Fruit fly (Drosophila melanogaster) whole organism, prepupa: ENCODE results near the gene CG43288.

Experiments
- Blimp-1 ChIP-seq: fragments of 200-800 bp; sonication (Bioruptor generic); optimal IDR thresholded peaks from 3 replicates; lab custom pipeline; 2017; ENCODE audit warnings: missing biosample characterization, missing genetic modification characterization, mild to moderate bottlenecking, moderate library complexity, missing genetic modification reagents
- CG10631 ChIP-seq: fragments of 200-800 bp; sonication (Bioruptor generic); optimal IDR thresholded peaks from 2 replicates; lab custom pipeline; 2016; ENCODE audit warnings: missing biosample characterization, missing genetic modification characterization
- CG10669 ChIP-seq: fragments of 200-800 bp; sonication (Bioruptor generic); optimal IDR thresholded peaks from 3 replicates; lab custom pipeline; 2018; ENCODE audit warnings: missing biosample characterization, mild to moderate bottlenecking, missing genetic modification characterization, moderate library complexity
- CG11762 ChIP-seq: fragments of 200-800 bp; sonication (Bioruptor generic); optimal IDR thresholded peaks from 3 replicates; lab custom pipeline; 2016; ENCODE audit warnings: missing biosample characterization, missing genetic modification characterization; ENCODE audit not compliant: insufficient read depth
- CG11902 ChIP-seq: fragments of 200-800 bp; sonication (Bioruptor generic); optimal IDR thresholded peaks from 3 replicates; lab custom pipeline; 2016; ENCODE audit warnings: missing biosample characterization, missing genetic modification characterization
- CG15336 ChIP-seq: fragments of 200-800 bp; sonication (Bioruptor generic); IDR thresholded peaks from 2 replicates; pipeline ENCODE4 v1.3.6; 2022; ENCODE audit warnings: missing biosample characterization, missing genetic modification characterization
- CG1621 ChIP-seq: fragments of 200-800 bp; sonication (Bioruptor generic); optimal IDR thresholded peaks from 3 replicates; lab custom pipeline; 2018; ENCODE audit warnings: missing biosample characterization, mild to moderate bottlenecking, missing genetic modification characterization
- CG16779 ChIP-seq: fragments of 200-800 bp; sonication (Bioruptor generic); optimal IDR thresholded peaks from 3 replicates; lab custom pipeline; 2017; ENCODE audit warnings: missing biosample characterization, mild to moderate bottlenecking, missing genetic modification characterization
- CG3032 ChIP-seq: fragments of 200-800 bp; optimal IDR thresholded peaks from 2 replicates; lab custom pipeline; 2019; ENCODE audit warnings: missing biosample characterization, mild to moderate bottlenecking, missing genetic modification characterization, moderate library complexity
- CG31627 ChIP-seq: fragments of 200-800 bp; sonication (Bioruptor generic); optimal IDR thresholded peaks from 3 replicates; lab custom pipeline; 2016; ENCODE audit warnings: missing biosample characterization, missing genetic modification characterization
- CG32006 ChIP-seq: fragments of 200-800 bp; sonication (Bioruptor generic); optimal IDR thresholded peaks from 3 replicates; lab custom pipeline; 2017; ENCODE audit warnings: missing biosample characterization, mild to moderate bottlenecking, missing genetic modification characterization
- CG34406 ChIP-seq: fragments of 200-800 bp; sonication (Bioruptor generic); optimal IDR thresholded peaks from 3 replicates; lab custom pipeline; 2016; ENCODE audit warnings: missing biosample characterization, missing genetic modification characterization
- CG3919 ChIP-seq: fragments of 200-800 bp; sonication (Bioruptor generic); optimal IDR thresholded peaks from 3 replicates; lab custom pipeline; 2016; ENCODE audit warnings: missing biosample characterization, missing genetic modification characterization
- CG4318 ChIP-seq: fragments of 200-800 bp; sonication (Bioruptor generic); optimal IDR thresholded peaks from 3 replicates; lab custom pipeline; 2017; ENCODE audit warnings: missing biosample characterization, mild to moderate bottlenecking, missing genetic modification characterization
- CG6163 ChIP-seq: fragments of 200-800 bp; sonication (Bioruptor generic); IDR thresholded peaks from 3 replicates; pipeline ENCODE4 v1.3.6; 2022; ENCODE audit warnings: missing biosample characterization, missing genetic modification characterization
- CG6276 ChIP-seq: fragments of 200-800 bp; sonication (Bioruptor generic); optimal IDR thresholded peaks from 2 replicates; lab custom pipeline; 2017; ENCODE audit warnings: missing biosample characterization, mild to moderate bottlenecking, missing genetic modification characterization
- CG6792 ChIP-seq: fragments of 200-800 bp; sonication (Bioruptor generic); optimal IDR thresholded peaks from 3 replicates; lab custom pipeline; 2016; ENCODE audit warnings: missing biosample characterization, missing genetic modification characterization
- CG6854 ChIP-seq: fragments of 200-800 bp; sonication (Bioruptor generic); optimal IDR thresholded peaks from 2 replicates; lab custom pipeline; 2017; ENCODE audit warnings: missing biosample characterization, mild to moderate bottlenecking, missing genetic modification characterization
- CG7368 ChIP-seq: fragments of 200-800 bp; sonication (Bioruptor generic); optimal IDR thresholded peaks from 3 replicates; lab custom pipeline; 2016; ENCODE audit warnings: missing biosample characterization, missing genetic modification characterization
- CG8119 ChIP-seq: fragments of 200-800 bp; sonication (Bioruptor generic); IDR thresholded peaks from 3 replicates; pipeline ENCODE4 v1.3.6; 2022; ENCODE audit warnings: missing biosample characterization, missing genetic modification characterization
- CG8319 ChIP-seq: fragments of 200-800 bp; sonication (Bioruptor generic); optimal IDR thresholded peaks from 3 replicates; lab custom pipeline; 2016; ENCODE audit warnings: missing biosample characterization, missing genetic modification characterization
- CG8632 ChIP-seq: fragments of 200-800 bp; sonication (Bioruptor generic); optimal IDR thresholded peaks from 3 replicates; lab custom pipeline; 2016; ENCODE audit warnings: missing biosample characterization, missing genetic modification characterization
- Eip75B ChIP-seq: fragments of 200-800 bp; sonication (Bioruptor generic); optimal IDR thresholded peaks from 3 replicates; lab custom pipeline; 2016; ENCODE audit warnings: missing biosample characterization, missing genetic modification characterization
- Eip78C ChIP-seq: fragments of 200-800 bp; sonication (Bioruptor generic); peaks from one replicate; lab custom pipeline; 2016; ENCODE audit warnings: missing biosample characterization, missing genetic modification characterization
- Eip93F ChIP-seq: fragments of 200-800 bp; sonication (Bioruptor generic); optimal IDR thresholded peaks from 2 replicates; lab custom pipeline; 2016; ENCODE audit warnings: missing biosample characterization, mild to moderate bottlenecking, missing genetic modification characterization
- Ets21C ChIP-seq: fragments of 200-800 bp; sonication (Bioruptor generic); optimal IDR thresholded peaks from 3 replicates; lab custom pipeline; 2016; ENCODE audit warnings: missing biosample characterization, missing genetic modification characterization
- Gug ChIP-seq: fragments of 200-800 bp; sonication (Bioruptor generic); IDR thresholded peaks from 2 replicates; pipeline ENCODE4 v1.3.6; 2022; ENCODE audit warnings: missing biosample characterization, missing genetic modification characterization
- Hr39 ChIP-seq: fragments of 200-800 bp; sonication (Bioruptor generic); optimal IDR thresholded peaks from 2 replicates; lab custom pipeline; 2016; ENCODE audit warnings: missing biosample characterization, missing genetic modification characterization
- Hr4 ChIP-seq: fragments of 200-800 bp; sonication (Bioruptor generic); optimal IDR thresholded peaks from 3 replicates; lab custom pipeline; 2016; ENCODE audit warnings: missing biosample characterization, missing genetic modification characterization
- Lpt ChIP-seq: fragments of 200-800 bp; sonication (Bioruptor generic); optimal IDR thresholded peaks from 3 replicates; lab custom pipeline; 2016; ENCODE audit warnings: missing biosample characterization, missing genetic modification characterization
- OdsH ChIP-seq: fragments of 200-800 bp; sonication (Bioruptor generic); optimal IDR thresholded peaks from 3 replicates; lab custom pipeline; 2016; ENCODE audit warnings: missing biosample characterization, missing genetic modification characterization
- Smox ChIP-seq: fragments of 200-800 bp; sonication (Bioruptor generic); optimal IDR thresholded peaks from 3 replicates; lab custom pipeline; 2016; ENCODE audit warnings: missing biosample characterization, missing genetic modification characterization
- Sox102F ChIP-seq: fragments of 200-800 bp; sonication (Bioruptor generic); optimal IDR thresholded peaks from 2 replicates; lab custom pipeline; 2016; ENCODE audit warnings: missing biosample characterization, mild to moderate bottlenecking, missing genetic modification characterization
- Sox14 ChIP-seq: fragments of 200-800 bp; sonication (Bioruptor generic); optimal IDR thresholded peaks from 3 replicates; lab custom pipeline; 2016; ENCODE audit warnings: missing biosample characterization, missing genetic modification characterization
- Sox15 ChIP-seq: fragments of 200-800 bp; sonication (Bioruptor generic); optimal IDR thresholded peaks from 3 replicates; lab custom pipeline; 2016; ENCODE audit warnings: missing biosample characterization, missing genetic modification characterization
- achi ChIP-seq: fragments of 200-800 bp; sonication (Bioruptor generic); optimal IDR thresholded peaks from 3 replicates; lab custom pipeline; 2016; ENCODE audit warnings: missing biosample characterization, missing genetic modification characterization
- cyc ChIP-seq: fragments of 200-800 bp; sonication (Bioruptor generic); optimal IDR thresholded peaks from 3 replicates; lab custom pipeline; 2016; ENCODE audit warnings: missing biosample characterization, missing genetic modification characterization
- dac ChIP-seq: fragments of 200-800 bp; sonication (Bioruptor generic); optimal IDR thresholded peaks from 2 replicates; lab custom pipeline; 2017; ENCODE audit warnings: missing biosample characterization, mild to moderate bottlenecking, missing genetic modification characterization
- dsx ChIP-seq: fragments of 200-800 bp; optimal IDR thresholded peaks from 3 replicates; lab custom pipeline; 2019; ENCODE audit warnings: missing biosample characterization, mild to moderate bottlenecking, missing genetic modification characterization, moderate library complexity; ENCODE audit not compliant: poor library complexity, severe bottlenecking
- esn ChIP-seq: fragments of 200-800 bp; sonication (Bioruptor generic); optimal IDR thresholded peaks from 2 replicates; lab custom pipeline; 2016; ENCODE audit warnings: missing biosample characterization, mild to moderate bottlenecking, missing genetic modification characterization, moderate library complexity
- fd59A ChIP-seq: fragments of 200-800 bp; sonication (Bioruptor generic); optimal IDR thresholded peaks from 2 replicates; lab custom pipeline; 2017; ENCODE audit warnings: missing biosample characterization, mild to moderate bottlenecking, missing genetic modification characterization, missing genetic modification reagents
- fd85E ChIP-seq: fragments of 200-800 bp; sonication (Bioruptor generic); optimal IDR thresholded peaks from 3 replicates; lab custom pipeline; 2016; ENCODE audit warnings: missing biosample characterization, missing genetic modification characterization
- lz ChIP-seq: fragments of 200-800 bp; sonication (Bioruptor generic); optimal IDR thresholded peaks from 3 replicates; lab custom pipeline; 2016; ENCODE audit warnings: missing biosample characterization, missing genetic modification characterization
- net ChIP-seq: fragments of 200-800 bp; sonication (Bioruptor generic); optimal IDR thresholded peaks from 3 replicates; lab custom pipeline; 2016; ENCODE audit warnings: missing biosample characterization, missing genetic modification characterization
- salr ChIP-seq, 2 experiments: fragments of 200-800 bp; sonication (Bioruptor generic); optimal IDR thresholded peaks; 3 replicates each; lab custom pipeline; 2016 to 2018; ENCODE audit warnings: missing biosample characterization in 2 of 2, missing genetic modification characterization in 2 of 2, mild to moderate bottlenecking in 1 of 2
- spab ChIP-seq: fragments of 200-800 bp; sonication (Bioruptor generic); optimal IDR thresholded peaks from 2 replicates; lab custom pipeline; 2017; ENCODE audit warnings: missing biosample characterization, mild to moderate bottlenecking, missing genetic modification characterization, missing genetic modification reagents
- ss ChIP-seq, 2 experiments: fragments of 200-800 bp; sonication (Bioruptor generic); optimal IDR thresholded peaks; 2 replicates in 1 of 2; 3 replicates in 1 of 2; lab custom pipeline; 2017 to 2018; ENCODE audit warnings: mild to moderate bottlenecking in 2 of 2, missing biosample characterization in 2 of 2, missing genetic modification characterization in 2 of 2, moderate library complexity in 1 of 2
- svp ChIP-seq: fragments of 200-800 bp; sonication (Bioruptor generic); peaks from one replicate; lab custom pipeline; 2016; ENCODE audit warnings: missing biosample characterization, missing genetic modification characterization
- topi ChIP-seq: fragments of 200-800 bp; sonication (Bioruptor generic); optimal IDR thresholded peaks from 3 replicates; lab custom pipeline; 2016; ENCODE audit warnings: missing biosample characterization, missing genetic modification characterization
- vri ChIP-seq: fragments of 200-800 bp; sonication (Bioruptor generic); optimal IDR thresholded peaks from 3 replicates; lab custom pipeline; 2016; ENCODE audit warnings: missing biosample characterization, mild to moderate bottlenecking, missing genetic modification characterization

Gene CG43288

DNA sequence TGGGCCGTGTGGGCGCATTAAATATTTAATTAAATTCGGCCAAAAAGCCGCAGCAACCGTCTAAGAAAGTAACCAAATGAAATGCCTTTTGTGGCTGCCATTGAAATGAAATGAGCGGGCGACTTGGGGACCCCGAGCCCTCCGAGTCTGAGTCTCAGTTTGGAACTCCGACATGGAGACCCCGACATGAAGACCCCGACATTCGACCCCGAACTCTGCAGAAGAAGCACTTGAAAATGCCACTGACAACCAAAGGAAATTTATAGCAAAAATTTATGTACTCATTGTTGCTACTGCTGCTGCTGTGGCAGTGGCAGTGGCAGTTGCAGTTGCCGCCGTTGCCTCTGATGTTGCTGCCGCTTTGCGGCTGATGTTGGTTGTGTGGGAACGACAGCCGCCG lies 39.4 kb upstream of the CG43288 start:
- TF ChIP-seq salr (GFP tag; optimal IDR thresholded peaks at IDR 0.05; lab: Kevin White, UChicago): no peak
- TF ChIP-seq CG8319 (GFP tag; lab: Kevin White, UChicago): peak; percentile 79
- peak; percentile 26 for TF ChIP-seq svp (GFP tag; lab: Kevin White, UChicago)
- TF ChIP-seq, all 60 proteins: peak for 2

DNA sequence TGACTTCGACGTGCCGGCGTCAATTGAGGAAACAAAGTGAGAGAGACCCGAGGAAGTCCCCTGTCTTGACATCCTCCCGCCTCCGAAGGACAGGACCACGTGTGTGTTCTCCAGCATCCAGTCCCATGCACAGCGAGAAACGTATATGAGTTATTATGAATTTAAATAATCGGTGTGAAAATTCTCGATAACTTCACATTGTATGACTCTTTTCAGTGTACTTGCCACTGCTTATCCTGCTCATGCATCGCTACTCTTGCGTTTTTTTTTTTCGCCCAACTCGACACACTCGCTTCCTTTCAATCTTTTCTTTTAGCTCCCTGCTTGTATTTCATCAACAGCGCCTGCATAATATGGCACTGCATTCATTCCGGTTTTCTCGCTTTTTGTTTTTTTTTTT lies 37.0 kb upstream of the CG43288 start:
- peak; percentile 88 for TF ChIP-seq Eip78C (GFP tag; lab: Kevin White, UChicago)
- peak; percentile 63 for TF ChIP-seq Smox (GFP tag; lab: Kevin White, UChicago)
- TF ChIP-seq spab: peak; percentile 41
- TF ChIP-seq lz (GFP tag; lab: Kevin White, UChicago): peak; percentile 57
- TF ChIP-seq CG34406 (GFP tag; lab: Kevin White, UChicago): peak; percentile 40
- TF ChIP-seq esn: peak; percentile 56
- peak; percentile 33 for TF ChIP-seq fd85E (GFP tag; lab: Kevin White, UChicago)
- TF ChIP-seq CG6854: no peak
- TF ChIP-seq CG3032 (tag; lab: Kevin White, UChicago): peak; percentile 33
- TF ChIP-seq CG8119 (GFP tag; lab: Robert Waterston, UW): no peak
- TF ChIP-seq Sox15 (GFP tag; lab: Kevin White, UChicago): peak; percentile 34
- TF ChIP-seq Blimp-1 (GFP tag; lab: Kevin White, UChicago): no peak
- peak; percentile 64 for TF ChIP-seq Sox102F (GFP tag; lab: Kevin White, UChicago)
- peak; percentile 34 for TF ChIP-seq Lpt (GFP tag; lab: Kevin White, UChicago)
- TF ChIP-seq net: peak; percentile 40
- peak; percentile 9 for TF ChIP-seq Hr4 (GFP tag; lab: Kevin White, UChicago)
- no peak for TF ChIP-seq fd59A (GFP tag; lab: Kevin White, UChicago)
- peak; percentile 58 for TF ChIP-seq Hr39 (GFP tag; lab: Kevin White, UChicago)
- no peak for TF ChIP-seq Eip93F
- peak; percentile 35 for TF ChIP-seq Ets21C
- no peak for TF ChIP-seq Gug (GFP tag; lab: Robert Waterston, UW)
- TF ChIP-seq svp (GFP tag; lab: Kevin White, UChicago): peak; percentile 75
- peak; percentile 55 for TF ChIP-seq dsx (GFP tag; lab: Kevin White, UChicago)
- peak; percentile 60 for TF ChIP-seq Sox14 (GFP tag; lab: Kevin White, UChicago)
- TF ChIP-seq CG1621 (tag; lab: Kevin White, UChicago): no peak
- TF ChIP-seq dac: no peak
- TF ChIP-seq CG31627 (GFP tag; lab: Kevin White, UChicago): peak; percentile 39
- no peak for TF ChIP-seq salr (GFP tag; optimal IDR thresholded peaks at IDR 0.05; lab: Kevin White, UChicago)
- TF ChIP-seq CG6276 (GFP tag; lab: Kevin White, UChicago): no peak
- peak; percentile 48 for TF ChIP-seq CG10631 (GFP tag; lab: Kevin White, UChicago)
- TF ChIP-seq CG11762 (GFP tag; lab: Kevin White, UChicago): peak; percentile 52
- peak; percentile 73 for TF ChIP-seq Eip75B (GFP tag; lab: Kevin White, UChicago)
- peak; percentile 44; the same call in 1 of the 2 replicates for TF ChIP-seq CG15336 (GFP tag; lab: Robert Waterston, UW)
- TF ChIP-seq OdsH (GFP tag; lab: Kevin White, UChicago): peak; percentile 53
- peak; percentile 55 to 61 for TF ChIP-seq ss (GFP tag; optimal IDR thresholded peaks at IDR 0.05; lab: Kevin White, UChicago)
- no peak for TF ChIP-seq CG16779 (tag; lab: Kevin White, UChicago)
- TF ChIP-seq CG11902 (GFP tag; lab: Kevin White, UChicago): peak; percentile 33
- TF ChIP-seq CG6163 (GFP tag; lab: Robert Waterston, UW): peak; percentile 58; the same call in 1 of the 3 replicates
- peak; percentile 63 for TF ChIP-seq achi (GFP tag; lab: Kevin White, UChicago)
- TF ChIP-seq vri: peak; percentile 33
- TF ChIP-seq CG32006 (GFP tag; lab: Kevin White, UChicago): peak; percentile 18
- TF ChIP-seq CG8632 (GFP tag; lab: Kevin White, UChicago): peak; percentile 62
- peak; percentile 39 for TF ChIP-seq CG10669
- no peak for TF ChIP-seq CG4318
- TF ChIP-seq CG6792 (GFP tag; lab: Kevin White, UChicago): peak; percentile 71
- TF ChIP-seq topi (GFP tag; lab: Kevin White, UChicago): peak; percentile 64
- peak; percentile 50 for TF ChIP-seq CG7368 (GFP tag; lab: Kevin White, UChicago)
- peak; percentile 70 for TF ChIP-seq CG3919 (GFP tag; lab: Kevin White, UChicago)
- TF ChIP-seq cyc (GFP tag; lab: Kevin White, UChicago): peak; percentile 59
